Worm (Caenorhabditis elegans) whole organism, L2 larva: ENCODE results near the gene ZK1127.4.
A peak's percentile ranks its signal among the peaks of the same experiment; 100 is the strongest.

ENCODE experiments used
- C34F6.9 ChIP-seq: fragments of 150-350 bp; optimal IDR thresholded peaks from 2 replicates; lab custom pipeline; 2014; ENCODE audit warnings: missing biosample characterization, missing genetic modification characterization
- F13H6.1 ChIP-seq: sonication (generic microtip); optimal IDR thresholded peaks from 2 replicates; lab custom pipeline; 2016; ENCODE audit warnings: missing genetic modification characterization, missing compliant biosample characterization
- Y55F3AM.14 ChIP-seq: fragments of 200-800 bp; sonication (Bioruptor generic); optimal IDR thresholded peaks from 2 replicates; lab custom pipeline; 2018; ENCODE audit warnings: mild to moderate bottlenecking, missing genetic modification characterization, missing compliant biosample characterization
- ZK546.5 ChIP-seq: sonication (generic microtip); optimal IDR thresholded peaks from 2 replicates; lab custom pipeline; 2017; ENCODE audit warnings: missing biosample characterization, missing genetic modification characterization
- aly-2 ChIP-seq: fragments of 150-350 bp; optimal IDR thresholded peaks from 2 replicates; lab custom pipeline; 2014; ENCODE audit warnings: missing biosample characterization, missing genetic modification characterization
- ama-1 ChIP-seq: fragments of 150-350 bp; optimal IDR thresholded peaks from 2 replicates; lab custom pipeline; 2018; ENCODE audit warnings: inconsistent platforms
- blmp-1 ChIP-seq: sonication (generic microtip); optimal IDR thresholded peaks from 2 replicates; lab custom pipeline; 2017; ENCODE audit warnings: missing genetic modification characterization, mild to moderate bottlenecking, missing compliant biosample characterization, antibody characterized with exemption, moderate library complexity; ENCODE audit not compliant: insufficient read depth
- ceh-82 ChIP-seq: fragments of 150-350 bp; optimal IDR thresholded peaks from 2 replicates; lab custom pipeline; 2014; ENCODE audit warnings: missing biosample characterization, missing genetic modification characterization
- crh-2 ChIP-seq: sonication (generic microtip); optimal IDR thresholded peaks from 2 replicates; lab custom pipeline; 2017; ENCODE audit warnings: missing biosample characterization, missing genetic modification characterization
- egl-27 ChIP-seq: sonication (generic microtip); optimal IDR thresholded peaks from 3 replicates; lab custom pipeline; 2017; ENCODE audit warnings: missing biosample characterization, missing genetic modification reagents, missing genetic modification characterization
- elt-1 ChIP-seq: fragments of 150-350 bp; optimal IDR thresholded peaks from 2 replicates; lab custom pipeline; 2014; ENCODE audit warnings: missing biosample characterization, missing genetic modification characterization
- elt-3 ChIP-seq: sonication (generic microtip); optimal IDR thresholded peaks from 2 replicates; lab custom pipeline; 2017; ENCODE audit warnings: missing biosample characterization, missing genetic modification characterization
- gmeb-1 ChIP-seq: fragments of 150-350 bp; optimal IDR thresholded peaks from 2 replicates; lab custom pipeline; 2014; ENCODE audit warnings: missing biosample characterization, missing genetic modification characterization
- lin-11 ChIP-seq: fragments of 150-350 bp; sonication (generic microtip); optimal IDR thresholded peaks from 2 replicates; lab custom pipeline; 2014; ENCODE audit warnings: missing biosample characterization, missing genetic modification characterization, inconsistent platforms, mixed read lengths
- lin-39 ChIP-seq: fragments of 150-350 bp; optimal IDR thresholded peaks from 2 replicates; lab custom pipeline; 2014; ENCODE audit warnings: missing biosample characterization, missing genetic modification reagents, missing genetic modification characterization
- lsy-2 ChIP-seq, 2 experiments: fragments of 150-350 bp in 1 of 2; sonication (generic microtip) in 1 of 2; optimal IDR thresholded peaks; 2 replicates each; lab custom pipeline; 2014 to 2017; ENCODE audit warnings: missing biosample characterization in 2 of 2, missing genetic modification characterization in 2 of 2
- mab-5 ChIP-seq: fragments of 150-350 bp; optimal IDR thresholded peaks from 2 replicates; lab custom pipeline; 2014; ENCODE audit warnings: missing biosample characterization, missing genetic modification characterization
- mbf-1 ChIP-seq: sonication (generic microtip); optimal IDR thresholded peaks from 2 replicates; lab custom pipeline; 2017; ENCODE audit warnings: missing biosample characterization, missing genetic modification characterization
- mdl-1 ChIP-seq, 2 experiments: fragments of 150-350 bp in 1 of 2; sonication (generic microtip) in 1 of 2; optimal IDR thresholded peaks; 2 replicates each; lab custom pipeline; 2017; ENCODE audit warnings: missing biosample characterization in 2 of 2, missing genetic modification characterization in 2 of 2
- nhr-10 ChIP-seq: sonication (generic microtip); optimal IDR thresholded peaks from 2 replicates; lab custom pipeline; 2017; ENCODE audit warnings: missing biosample characterization, missing genetic modification characterization
- nhr-11 ChIP-seq: fragments of 150-350 bp; optimal IDR thresholded peaks from 2 replicates; lab custom pipeline; 2014; ENCODE audit warnings: missing biosample characterization, missing genetic modification characterization
- nhr-129 ChIP-seq: fragments of 150-350 bp; optimal IDR thresholded peaks from 2 replicates; lab custom pipeline; 2014; ENCODE audit warnings: missing biosample characterization, missing genetic modification characterization
- nhr-237 ChIP-seq: fragments of 150-350 bp; optimal IDR thresholded peaks from 2 replicates; lab custom pipeline; 2014; ENCODE audit warnings: missing biosample characterization, missing genetic modification characterization
- nhr-6 ChIP-seq: fragments of 150-350 bp; optimal IDR thresholded peaks from 2 replicates; lab custom pipeline; 2014; ENCODE audit warnings: missing biosample characterization, missing genetic modification characterization
- sem-4 ChIP-seq: fragments of 150-350 bp; optimal IDR thresholded peaks from 2 replicates; lab custom pipeline; 2014; ENCODE audit warnings: missing biosample characterization, missing genetic modification reagents, missing genetic modification characterization
- skn-1 ChIP-seq: sonication (generic microtip); optimal IDR thresholded peaks from 2 replicates; lab custom pipeline; 2017; ENCODE audit warnings: missing biosample characterization, missing genetic modification characterization
- sma-9 ChIP-seq, 2 experiments: fragments of 150-350 bp in 1 of 2; sonication (generic microtip) in 1 of 2; optimal IDR thresholded peaks; 2 replicates each; lab custom pipeline; 2014 to 2016; ENCODE audit warnings: missing genetic modification characterization in 2 of 2, mild to moderate bottlenecking in 1 of 2, missing biosample characterization in 1 of 2, missing compliant biosample characterization in 1 of 2, missing genetic modification reagents in 1 of 2, moderate library complexity in 1 of 2
- snpc-4 ChIP-seq: fragments of 150-350 bp; optimal IDR thresholded peaks from 2 replicates; lab custom pipeline; 2014; ENCODE audit warnings: missing biosample characterization, missing genetic modification characterization
- unc-62 ChIP-seq: fragments of 150-350 bp; optimal IDR thresholded peaks from 2 replicates; lab custom pipeline; 2014; ENCODE audit warnings: missing biosample characterization, missing genetic modification reagents, missing genetic modification characterization
- zag-1 ChIP-seq: fragments of 150-350 bp; optimal IDR thresholded peaks from 2 replicates; lab custom pipeline; 2014; ENCODE audit warnings: missing biosample characterization, missing genetic modification characterization
- ztf-1 ChIP-seq: fragments of 200-800 bp; sonication (Bioruptor generic); conservative IDR thresholded peaks from 2 replicates; pipeline ENCODE4 v1.3.6; 2022; ENCODE audit warnings: missing genetic modification characterization, missing compliant biosample characterization
- ztf-11 ChIP-seq: sonication (generic microtip); optimal IDR thresholded peaks from 2 replicates; lab custom pipeline; 2017; ENCODE audit warnings: missing biosample characterization, missing genetic modification characterization
- ztf-4 ChIP-seq: fragments of 150-350 bp; optimal IDR thresholded peaks from 2 replicates; lab custom pipeline; 2014; ENCODE audit warnings: missing biosample characterization, missing genetic modification characterization

The ZK1127.4 gene

ce11 chrII:7093339-7093821 lies 39.6 kb downstream of the ZK1127.4 start, which contains the start of gene T02G5.3:
TSS of gene T02G5.3 (plus strand) at chrII:7093389.
- TF ChIP-seq ZK546.5 (tag; lab: Kevin White, UChicago) (no peak), crh-2 (no peak), mdl-1 (tag; optimal IDR thresholded peaks at IDR 0.05; lab: Kevin White, UChicago) (no peak), nhr-6 (no peak)

- TF ChIP-seq ztf-11 (tag; lab: Kevin White, UChicago): no peak
- no peak for TF ChIP-seq sem-4 (tag; lab: Kevin White, UChicago)
- TF ChIP-seq ztf-1 (GFP tag; lab: Robert Waterston, UW): no peak
- TF ChIP-seq F13H6.1: no peak
- no peak for TF ChIP-seq elt-1 (tag; lab: Kevin White, UChicago)
- TF ChIP-seq blmp-1 (tag; lab: Kevin White, UChicago): no peak
- no peak for TF ChIP-seq ceh-82 (tag; lab: Kevin White, UChicago)
- TF ChIP-seq gmeb-1: no peak
- no peak for TF ChIP-seq mbf-1 (tag; lab: Kevin White, UChicago)
- no peak for TF ChIP-seq mab-5 (tag; lab: Kevin White, UChicago)
- TF ChIP-seq nhr-11: no peak
- TF ChIP-seq snpc-4 (tag; lab: Kevin White, UChicago): no peak
- no peak for TF ChIP-seq skn-1
Measured at ce11 chrII:7095970-7096369, 42.2 kb downstream of the ZK1127.4 start.

- no peak for TF ChIP-seq ztf-4 (tag; lab: Kevin White, UChicago)
- no peak for TF ChIP-seq nhr-10 (tag; lab: Kevin White, UChicago)
- TF ChIP-seq sma-9 (GFP tag; optimal IDR thresholded peaks at IDR 0.05; lab: Kevin White, UChicago): no peak
- TF ChIP-seq sma-9 (tag; optimal IDR thresholded peaks at IDR 0.05; lab: Kevin White, UChicago): no peak
- no peak for TF ChIP-seq mdl-1 (tag; optimal IDR thresholded peaks at IDR 0.05; lab: Kevin White, UChicago)
- TF ChIP-seq lin-11 (tag; lab: Kevin White, UChicago): no peak
- no peak for TF ChIP-seq nhr-237 (tag; lab: Kevin White, UChicago)
Measured at ce11 chrII:7098578-7098977, 44.8 kb downstream of the ZK1127.4 start, which contains the start of gene mct-5. TSS of gene mct-5 (minus strand) at chrII:7098593.

DNA sequence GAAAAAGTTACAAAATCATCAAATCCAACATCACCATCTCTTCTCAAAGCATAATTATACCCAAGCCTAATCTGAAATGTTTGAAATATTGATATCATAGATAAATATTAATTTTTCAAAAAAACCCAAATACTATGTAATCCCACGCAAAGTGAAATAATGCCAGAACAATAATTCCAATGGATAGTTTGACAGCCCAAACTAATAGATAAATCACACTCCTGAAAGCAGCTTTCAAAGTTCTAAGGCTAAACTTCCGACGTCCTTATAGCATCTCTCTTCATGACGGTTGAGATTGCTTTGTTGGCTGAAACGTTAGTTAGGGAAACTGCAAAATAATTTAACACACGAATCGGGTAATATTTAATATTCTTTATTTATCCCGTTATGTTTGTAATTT lies 45.5 kb downstream of the ZK1127.4 start:
- TF ChIP-seq skn-1 (no peak), snpc-4 (tag; lab: Kevin White, UChicago) (no peak), egl-27 (tag; lab: Kevin White, UChicago) (no peak), nhr-6 (no peak), ceh-82 (tag; lab: Kevin White, UChicago) (no peak), nhr-11 (no peak), crh-2 (no peak), aly-2 (tag; lab: Kevin White, UChicago) (no peak), ama-1 (lab: Kevin White, UChicago) (no peak), Y55F3AM.14 (GFP tag; lab: Kevin White, UChicago) (no peak), ztf-4 (tag; lab: Kevin White, UChicago) (no peak), unc-62 (no peak), lin-39 (no peak), nhr-237 (tag; lab: Kevin White, UChicago) (no peak), mdl-1 (tag; optimal IDR thresholded peaks at IDR 0.05; lab: Kevin White, UChicago) (no peak), elt-3 (tag; lab: Kevin White, UChicago) (no peak), nhr-129 (tag; lab: Kevin White, UChicago) (no peak), C34F6.9 (tag; lab: Kevin White, UChicago) (no peak), zag-1 (tag; lab: Kevin White, UChicago) (no peak), gmeb-1 (no peak)

ce11 chrII:7100838-7101237 lies 47.1 kb downstream of the ZK1127.4 start, which contains the start of gene mmaa-1:
TSS of gene mmaa-1 (minus strand) at chrII:7101165.
- no peak for TF ChIP-seq zag-1 (tag; lab: Kevin White, UChicago)
- TF ChIP-seq sma-9 (GFP tag; optimal IDR thresholded peaks at IDR 0.05; lab: Kevin White, UChicago): peak; percentile 0
- TF ChIP-seq sma-9 (tag; optimal IDR thresholded peaks at IDR 0.05; lab: Kevin White, UChicago): no peak

- TF ChIP-seq lsy-2 (tag; optimal IDR thresholded peaks at IDR 0.05; lab: Kevin White, UChicago) (peak in 1 of 2 experiments; percentile 18), nhr-6 (no peak), nhr-129 (tag; lab: Kevin White, UChicago) (peak; percentile 30)
Measured at ce11 chrII:7102288-7102687, 48.5 kb downstream of the ZK1127.4 start.
